Worm (Caenorhabditis elegans) whole organism, L1 larva: ENCODE measurements around the gene T12B5.15.

Source experiments
- C16A3.4 ChIP-seq: fragments of 150-350 bp; optimal IDR thresholded peaks from 2 replicates; lab custom pipeline; 2014; ENCODE audit warnings: missing biosample characterization, missing genetic modification characterization
- F16B12.6 ChIP-seq: fragments of 150-350 bp; optimal IDR thresholded peaks from 2 replicates; lab custom pipeline; 2014; ENCODE audit warnings: missing biosample characterization, missing genetic modification characterization
- Y116A8C.19 ChIP-seq: sonication (generic microtip); optimal IDR thresholded peaks from 2 replicates; lab custom pipeline; 2016; ENCODE audit warnings: missing compliant biosample characterization, missing genetic modification characterization, borderline replicate concordance
- alr-1 ChIP-seq: fragments of 200-800 bp; sonication (Bioruptor generic); optimal IDR thresholded peaks from 2 replicates; lab custom pipeline; 2018; ENCODE audit warnings: borderline replicate concordance, mild to moderate bottlenecking, missing genetic modification characterization, missing compliant biosample characterization
- ama-1 ChIP-seq: fragments of 150-350 bp; optimal IDR thresholded peaks from 2 replicates; lab custom pipeline; 2014
- blmp-1 ChIP-seq: fragments of 150-350 bp; optimal IDR thresholded peaks from 2 replicates; lab custom pipeline; 2014; ENCODE audit warnings: missing biosample characterization, missing genetic modification characterization
- ceh-63 ChIP-seq: fragments of 200-800 bp; sonication (Bioruptor generic); optimal IDR thresholded peaks from 2 replicates; lab custom pipeline; 2018; ENCODE audit warnings: mild to moderate bottlenecking, missing genetic modification characterization, missing compliant biosample characterization
- ceh-82 ChIP-seq, 3 experiments: fragments of 150-350 bp in 1 of 3; sonication (generic microtip) in 2 of 3; optimal IDR thresholded peaks; 2 replicates each; lab custom pipeline; 2014 to 2017; ENCODE audit warnings: missing biosample characterization in 3 of 3, missing genetic modification characterization in 3 of 3
- ceh-90 ChIP-seq: sonication (generic microtip); optimal IDR thresholded peaks from 2 replicates; lab custom pipeline; 2016; ENCODE audit warnings: missing genetic modification characterization, missing compliant biosample characterization
- ces-1 ChIP-seq: fragments of 150-350 bp; optimal IDR thresholded peaks from 2 replicates; lab custom pipeline; 2014; ENCODE audit warnings: missing biosample characterization, missing genetic modification reagents, missing genetic modification characterization
- efl-1 ChIP-seq, 4 experiments: fragments of 150-350 bp; optimal IDR thresholded peaks in 3 of 4; peaks in 1 of 4; 1 replicate in 1 of 4; 2 replicates in 3 of 4; lab custom pipeline; 2014; ENCODE audit warnings: missing biosample characterization in 2 of 4, missing genetic modification characterization in 2 of 4, missing genetic modification reagents in 2 of 4
- efl-3 ChIP-seq: fragments of 200-800 bp; sonication (Bioruptor generic); optimal IDR thresholded peaks from 2 replicates; lab custom pipeline; 2018; ENCODE audit warnings: mild to moderate bottlenecking, missing genetic modification characterization, missing compliant biosample characterization
- egl-13 ChIP-seq: sonication (generic microtip); optimal IDR thresholded peaks from 2 replicates; lab custom pipeline; 2016; ENCODE audit warnings: missing genotype, missing genetic modification reagents, missing genetic modification characterization, missing compliant biosample characterization
- egl-27 ChIP-seq, 2 experiments: fragments of 150-350 bp in 1 of 2; sonication (generic microtip); optimal IDR thresholded peaks; 3 replicates each; lab custom pipeline; 2017 to 2018; ENCODE audit warnings: missing biosample characterization in 2 of 2, missing genetic modification characterization in 2 of 2, missing genetic modification reagents in 2 of 2
- elt-3 ChIP-seq, 6 experiments: fragments of 150-350 bp in 1 of 6; sonication (generic microtip); optimal IDR thresholded peaks; 2 replicates each; lab custom pipeline; 2017 to 2018; ENCODE audit warnings: missing biosample characterization in 6 of 6, missing genetic modification characterization in 6 of 6, inconsistent platforms in 1 of 6
- fkh-4 ChIP-seq: sonication (generic microtip); optimal IDR thresholded peaks from 2 replicates; lab custom pipeline; 2016; ENCODE audit warnings: missing compliant biosample characterization, missing genetic modification characterization, borderline replicate concordance
- hlh-17 ChIP-seq: fragments of 200-800 bp; sonication (Bioruptor generic); optimal IDR thresholded peaks from 2 replicates; lab custom pipeline; 2018; ENCODE audit warnings: missing genetic modification characterization, mild to moderate bottlenecking, missing compliant biosample characterization, moderate library complexity, borderline replicate concordance
- hpl-2 ChIP-seq: fragments of 150-350 bp; optimal IDR thresholded peaks from 2 replicates; lab custom pipeline; 2014; ENCODE audit warnings: missing biosample characterization, missing genetic modification reagents, missing genetic modification characterization
- lin-13 ChIP-seq: fragments of 150-350 bp; optimal IDR thresholded peaks from 2 replicates; lab custom pipeline; 2014; ENCODE audit warnings: missing biosample characterization, missing genetic modification reagents, missing genetic modification characterization
- lin-35 ChIP-seq, 2 experiments: fragments of 150-350 bp; optimal IDR thresholded peaks; 2 replicates each; lab custom pipeline; 2014; ENCODE audit warnings: missing biosample characterization in 2 of 2, missing genetic modification characterization in 2 of 2, missing genetic modification reagents in 2 of 2
- mab-9 ChIP-seq: fragments of 200-800 bp; sonication (Bioruptor generic); IDR thresholded peaks from 2 replicates; pipeline ENCODE4 v1.3.6; 2022; ENCODE audit warnings: missing genetic modification reagents, missing genetic modification characterization, missing compliant biosample characterization
- mdl-1 ChIP-seq, 2 experiments: fragments of 150-350 bp; optimal IDR thresholded peaks; 2 replicates each; lab custom pipeline; 2014 to 2017; ENCODE audit warnings: missing biosample characterization in 2 of 2, missing genetic modification characterization in 2 of 2, inconsistent platforms in 1 of 2
- nhr-11 ChIP-seq: fragments of 150-350 bp; optimal IDR thresholded peaks from 2 replicates; lab custom pipeline; 2014; ENCODE audit warnings: missing biosample characterization, missing genetic modification characterization
- nhr-19 ChIP-seq: fragments of 200-800 bp; sonication (Bioruptor generic); conservative IDR thresholded peaks from 2 replicates; pipeline ENCODE4 v1.3.6; 2022; ENCODE audit warnings: missing genetic modification characterization, missing compliant biosample characterization
- nhr-90 ChIP-seq: sonication (generic microtip); optimal IDR thresholded peaks from 2 replicates; lab custom pipeline; 2016; ENCODE audit warnings: mild to moderate bottlenecking, missing genetic modification characterization, missing compliant biosample characterization; ENCODE audit not compliant: poor library complexity
- rnt-1 ChIP-seq: sonication (generic microtip); optimal IDR thresholded peaks from 2 replicates; lab custom pipeline; 2016; ENCODE audit warnings: mild to moderate bottlenecking, missing genetic modification characterization, moderate library complexity, missing compliant biosample characterization
- sox-4 ChIP-seq: sonication (generic microtip); optimal IDR thresholded peaks from 2 replicates; lab custom pipeline; 2016; ENCODE audit warnings: missing genetic modification characterization, missing compliant biosample characterization
- swsn-7 ChIP-seq: sonication (generic microtip); optimal IDR thresholded peaks from 2 replicates; lab custom pipeline; 2016; ENCODE audit warnings: missing genetic modification characterization, missing compliant biosample characterization
- tbx-2 ChIP-seq: sonication (generic microtip); optimal IDR thresholded peaks from 2 replicates; lab custom pipeline; 2016; ENCODE audit warnings: missing genetic modification characterization, missing compliant biosample characterization
- unc-130 ChIP-seq: fragments of 150-350 bp; optimal IDR thresholded peaks from 2 replicates; lab custom pipeline; 2017; ENCODE audit warnings: missing biosample characterization, missing genetic modification characterization, inconsistent platforms
- unc-30 ChIP-seq: sonication (generic microtip); optimal IDR thresholded peaks from 2 replicates; lab custom pipeline; 2017; ENCODE audit warnings: missing biosample characterization, missing genetic modification characterization
- unc-98 ChIP-seq: fragments of 200-800 bp; sonication (Bioruptor generic); IDR thresholded peaks from 2 replicates; pipeline ENCODE4 v1.3.6; 2022; ENCODE audit warnings: missing genetic modification characterization, missing compliant biosample characterization
- vab-15 ChIP-seq: sonication (generic microtip); optimal IDR thresholded peaks from 2 replicates; lab custom pipeline; 2017; ENCODE audit warnings: missing genotype, mild to moderate bottlenecking, missing genetic modification characterization, missing compliant biosample characterization
- zag-1 ChIP-seq: fragments of 150-350 bp; optimal IDR thresholded peaks from 2 replicates; lab custom pipeline; 2014; ENCODE audit warnings: missing biosample characterization, missing genetic modification characterization

The T12B5.15 gene

ce11 chrIII:981960-982359 is 27.5 kb upstream of the T12B5.15 start (continued):
- peak; percentile 49 for TF ChIP-seq blmp-1 (tag; lab: Kevin White, UChicago)
- no peak for TF ChIP-seq unc-98 (GFP tag; lab: Robert Waterston, UW)
- peak; percentile 23 for TF ChIP-seq tbx-2 (tag; lab: Kevin White, UChicago)
- TF ChIP-seq efl-3 (GFP tag; lab: Kevin White, UChicago) = no peak
- TF ChIP-seq ceh-90 (tag; lab: Kevin White, UChicago) = no peak
- peak; percentile 58 to 62 for TF ChIP-seq efl-1 (optimal IDR thresholded peaks at IDR 0.05; lab: Kevin White, UChicago)
- TF ChIP-seq efl-1 (GFP tag; optimal IDR thresholded peaks at IDR 0.05 in 1 of 2; lab: Kevin White, UChicago) = peak; percentile 40 to 50
- no peak for TF ChIP-seq ama-1 (lab: Kevin White, UChicago)

- no peak for TF ChIP-seq efl-1 (optimal IDR thresholded peaks at IDR 0.05; lab: Kevin White, UChicago)
- TF ChIP-seq efl-1 (GFP tag; optimal IDR thresholded peaks at IDR 0.05 in 1 of 2; lab: Kevin White, UChicago) = peak in 1 of 2 experiments; percentile 23
- no peak for TF ChIP-seq ceh-82 (tag; optimal IDR thresholded peaks at IDR 0.05; lab: Kevin White, UChicago)
These were observed 24.4 kb upstream of the T12B5.15 start for ce11 chrIII:978889-979288.

ce11 chrIII:970928-971327 is 16.5 kb upstream of the T12B5.15 start:
- TF ChIP-seq swsn-7 (no peak), lin-13 (no peak), sox-4 (no peak), mab-9 (no peak), nhr-19 (GFP tag; lab: Robert Waterston, UW) (no peak), unc-98 (GFP tag; lab: Robert Waterston, UW) (no peak), fkh-4 (tag; lab: Kevin White, UChicago) (no peak), ces-1 (GFP tag; lab: Kevin White, UChicago) (no peak), nhr-11 (tag; lab: Kevin White, UChicago) (no peak), egl-13 (no peak), Y116A8C.19 (no peak), C16A3.4 (no peak), egl-27 (tag; optimal IDR thresholded peaks at IDR 0.05; lab: Kevin White, UChicago) (no peak), zag-1 (no peak), nhr-90 (tag; lab: Kevin White, UChicago) (no peak), unc-130 (tag; lab: Kevin White, UChicago) (no peak), F16B12.6 (tag; lab: Kevin White, UChicago) (no peak)

ce11 chrIII:966259-966658 is 11.8 kb upstream of the T12B5.15 start:
- TF ChIP-seq efl-3 (GFP tag; lab: Kevin White, UChicago) (no peak), zag-1 (no peak), unc-30 (tag; lab: Kevin White, UChicago) (no peak)

ce11 chrIII:964637-965036 is 10.2 kb upstream of the T12B5.15 start:
- no peak for TF ChIP-seq nhr-90 (tag; lab: Kevin White, UChicago)
- no peak for TF ChIP-seq rnt-1 (tag; lab: Kevin White, UChicago)
- TF ChIP-seq elt-3 (tag; optimal IDR thresholded peaks at IDR 0.05; lab: Kevin White, UChicago) = no peak
- no peak for TF ChIP-seq vab-15 (tag; lab: Kevin White, UChicago)
- TF ChIP-seq nhr-19 (GFP tag; lab: Robert Waterston, UW) = no peak
- TF ChIP-seq alr-1 = no peak
- no peak for TF ChIP-seq lin-35 (GFP tag; optimal IDR thresholded peaks at IDR 0.05; lab: Kevin White, UChicago)
- no peak for TF ChIP-seq hpl-2 (GFP tag; lab: Kevin White, UChicago)
- no peak for TF ChIP-seq ceh-90 (tag; lab: Kevin White, UChicago)
- TF ChIP-seq ceh-63 (GFP tag; lab: Kevin White, UChicago) = no peak
- TF ChIP-seq mdl-1 (tag; optimal IDR thresholded peaks at IDR 0.05; lab: Kevin White, UChicago) = no peak
- TF ChIP-seq hlh-17 = no peak
- no peak for TF ChIP-seq tbx-2 (tag; lab: Kevin White, UChicago)
- TF ChIP-seq egl-13 = no peak
